Fruit fly (Drosophila melanogaster) Kc167 (cell line): ENCODE data around the gene Nipsnap.

Experiments used
- Myc ChIP-seq: fragments of >200 bp; optimal IDR thresholded peaks from 2 replicates; lab custom pipeline; 2017; ENCODE audit warnings: missing external identifiers
- Sin3A ChIP-seq: fragments of >200 bp; optimal IDR thresholded peaks from 2 replicates; lab custom pipeline; 2018; ENCODE audit warnings: missing external identifiers
- psq ChIP-seq: fragments of >200 bp; optimal IDR thresholded peaks from 2 replicates; lab custom pipeline; 2017; ENCODE audit warnings: missing external identifiers

DNA sequence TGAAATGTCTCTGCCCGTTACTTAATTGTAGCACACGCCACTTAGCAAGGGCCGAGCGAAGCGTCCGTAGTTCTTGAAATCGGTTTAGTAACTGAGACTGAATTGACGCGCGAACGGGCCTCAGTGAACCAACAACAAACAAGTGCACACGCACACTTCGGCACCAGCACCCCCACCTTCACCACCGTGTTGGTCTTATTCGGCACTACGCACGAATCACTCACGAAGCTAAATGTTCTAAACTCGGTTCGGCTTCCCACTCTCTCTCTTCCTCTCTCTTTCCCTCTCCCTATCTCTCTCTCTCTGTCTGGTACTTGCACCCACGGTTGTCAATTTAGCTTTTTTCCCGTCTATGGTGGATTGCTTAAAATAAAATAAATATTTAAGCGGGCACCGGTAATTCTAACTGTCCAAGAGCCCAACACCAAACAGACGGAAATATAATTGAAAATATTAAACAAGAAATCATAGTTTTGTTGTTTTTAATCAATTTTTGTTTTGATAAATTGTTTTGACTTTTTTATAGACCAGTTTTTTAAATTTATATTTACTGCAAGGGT lies 18.1 kb upstream of the Nipsnap start, which contains the start of gene Tob:
- TF ChIP-seq Myc (lab: Kevin White, UChicago): no peak
- no peak for TF ChIP-seq psq (lab: Kevin White, UChicago)
- no peak for TF ChIP-seq Sin3A (lab: Kevin White, UChicago)
